Fruit fly (Drosophila melanogaster) Kc167 (cell line): ENCODE measurements around the gene CG32548.

Experiments used
- Myc ChIP-seq: fragments of >200 bp; optimal IDR thresholded peaks from 2 replicates; lab custom pipeline; 2017; ENCODE audit warnings: missing external identifiers
- h ChIP-seq: fragments of >200 bp; optimal IDR thresholded peaks from 3 replicates; lab custom pipeline; 2018; ENCODE audit warnings: missing external identifiers
- insv ChIP-seq: fragments of >200 bp; optimal IDR thresholded peaks from 3 replicates; lab custom pipeline; 2018; ENCODE audit warnings: missing external identifiers
- psq ChIP-seq: fragments of >200 bp; optimal IDR thresholded peaks from 2 replicates; lab custom pipeline; 2017; ENCODE audit warnings: missing external identifiers
- ttk ChIP-seq: sonication (Bioruptor generic); optimal IDR thresholded peaks from 2 replicates; lab custom pipeline; 2017; ENCODE audit warnings: missing external identifiers

DNA sequence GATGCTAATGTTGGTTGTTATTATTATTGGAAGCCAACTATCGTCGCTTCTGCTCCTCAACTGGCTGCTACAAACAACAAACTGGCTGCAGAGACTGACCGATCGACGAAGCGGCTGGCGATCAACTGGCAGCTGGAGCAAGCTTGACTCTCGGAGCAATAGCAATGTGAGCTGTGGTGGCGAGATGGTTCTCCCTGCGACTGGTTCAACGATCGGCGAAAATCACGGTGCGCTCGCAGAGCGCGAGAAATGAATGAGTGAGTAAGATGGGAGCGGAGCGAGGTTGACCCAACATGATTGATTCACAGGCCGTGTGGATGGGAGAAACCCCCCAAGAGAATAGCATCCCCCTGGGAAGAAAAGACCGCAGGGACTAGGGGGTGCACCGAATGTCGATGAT, 49.1 kb upstream of the CG32548 start, which contains the start of gene CG15046:
- TF ChIP-seq psq (no peak), Myc (lab: Kevin White, UChicago) (no peak), h (lab: Kevin White, UChicago) (no peak), insv (lab: Kevin White, UChicago) (no peak), ttk (lab: Kevin White, UChicago) (no peak)
